Worm (Caenorhabditis elegans): ENCODE measurements around the gene Y43F8B.1.

Gene Y43F8B.1

ce11 chrV:19540916-19541315 lies 5.1 kb downstream of the Y43F8B.1 start:
- TF ChIP-seq ceh-9 (tag; optimal IDR thresholded peaks at IDR 0.05): no peak
- no peak for TF ChIP-seq nhr-23 (tag; optimal IDR thresholded peaks at IDR 0.05)
- TF ChIP-seq nhr-28 (tag; optimal IDR thresholded peaks at IDR 0.05): no peak
- TF ChIP-seq R02D3.7 (tag; optimal IDR thresholded peaks at IDR 0.05): no peak
- no peak for TF ChIP-seq nhr-11 (tag; optimal IDR thresholded peaks at IDR 0.05)
- no peak for TF ChIP-seq fkh-2 (tag; optimal IDR thresholded peaks at IDR 0.05)
- TF ChIP-seq ceh-28 (tag; optimal IDR thresholded peaks at IDR 0.05): no peak
- no peak for TF ChIP-seq fos-1 (tag; optimal IDR thresholded peaks at IDR 0.05)
- TF ChIP-seq zag-1 (tag; optimal IDR thresholded peaks at IDR 0.05): no peak
- no peak for TF ChIP-seq lin-15B (tag; optimal IDR thresholded peaks at IDR 0.05)
- no peak for TF ChIP-seq unc-62 (GFP tag; optimal IDR thresholded peaks at IDR 0.05)
- no peak for TF ChIP-seq tbx-2 (tag; optimal IDR thresholded peaks at IDR 0.05)
- no peak for TF ChIP-seq jun-1 (tag; optimal IDR thresholded peaks at IDR 0.05)
- TF ChIP-seq ztf-11 (tag; optimal IDR thresholded peaks at IDR 0.05): no peak
- no peak for TF ChIP-seq ama-1 (optimal IDR thresholded peaks at IDR 0.05)
- no peak for TF ChIP-seq ztf-4 (tag; optimal IDR thresholded peaks at IDR 0.05)
- no peak for TF ChIP-seq aly-2 (tag; optimal IDR thresholded peaks at IDR 0.05)
- TF ChIP-seq mml-1 (tag; optimal IDR thresholded peaks at IDR 0.05): no peak
- TF ChIP-seq nhr-12 (tag; optimal IDR thresholded peaks at IDR 0.05): no peak
- TF ChIP-seq lin-39 (tag; optimal IDR thresholded peaks at IDR 0.05): no peak

- TF ChIP-seq elt-2 (tag; optimal IDR thresholded peaks at IDR 0.05) (peak; percentile 94), skn-1 (tag; optimal IDR thresholded peaks at IDR 0.05) (peak; percentile 21), snpc-4 (tag; optimal IDR thresholded peaks at IDR 0.05) (no peak), eor-1 (tag; optimal IDR thresholded peaks at IDR 0.05) (no peak), nhr-11 (tag; optimal IDR thresholded peaks at IDR 0.05) (no peak), nhr-76 (tag; optimal IDR thresholded peaks at IDR 0.05) (no peak), jun-1 (tag; optimal IDR thresholded peaks at IDR 0.05) (peak; percentile 43), ceh-28 (tag; optimal IDR thresholded peaks at IDR 0.05) (peak; percentile 40), daf-12 (tag; optimal IDR thresholded peaks at IDR 0.05) (no peak), nhr-77 (tag; optimal IDR thresholded peaks at IDR 0.05) (no peak), ceh-82 (tag; optimal IDR thresholded peaks at IDR 0.05) (no peak), ceh-16 (tag; optimal IDR thresholded peaks at IDR 0.05) (no peak), mml-1 (tag; optimal IDR thresholded peaks at IDR 0.05) (no peak), pha-4 (tag; optimal IDR thresholded peaks at IDR 0.05) (peak; percentile 38), unc-39 (tag; optimal IDR thresholded peaks at IDR 0.05) (no peak), aly-2 (tag; optimal IDR thresholded peaks at IDR 0.05) (no peak), pqm-1 (tag; optimal IDR thresholded peaks at IDR 0.05) (peak; percentile 83), R02D3.7 (tag; optimal IDR thresholded peaks at IDR 0.05) (no peak), ceh-9 (tag; optimal IDR thresholded peaks at IDR 0.05) (no peak), sea-2 (GFP tag; optimal IDR thresholded peaks at IDR 0.05) (no peak), fkh-10 (GFP tag; optimal IDR thresholded peaks at IDR 0.05) (no peak)
These were observed 12.5 kb downstream of the Y43F8B.1 start for ce11 chrV:19533480-19533879.

ce11 chrV:19533010-19533409 lies 13.0 kb downstream of the Y43F8B.1 start, which contains the start of gene Y43F8B.2:
Gene Y43F8B.2, minus strand, starts transcription at chrV:19533110.
- TF ChIP-seq pha-4 (tag; optimal IDR thresholded peaks at IDR 0.05): no peak
- no peak for TF ChIP-seq ceh-82 (tag; optimal IDR thresholded peaks at IDR 0.05)
- TF ChIP-seq ztf-11 (tag; optimal IDR thresholded peaks at IDR 0.05): no peak
- no peak for TF ChIP-seq daf-12 (tag; optimal IDR thresholded peaks at IDR 0.05)
- no peak for TF ChIP-seq nhr-11 (tag; optimal IDR thresholded peaks at IDR 0.05)
- TF ChIP-seq hmg-11 (tag; optimal IDR thresholded peaks at IDR 0.05): no peak
- TF ChIP-seq ztf-4 (tag; optimal IDR thresholded peaks at IDR 0.05): no peak
- no peak for TF ChIP-seq nhr-237 (tag; optimal IDR thresholded peaks at IDR 0.05)
- no peak for TF ChIP-seq zag-1 (tag; optimal IDR thresholded peaks at IDR 0.05)
- no peak for TF ChIP-seq sea-2 (GFP tag; optimal IDR thresholded peaks at IDR 0.05)

- TF ChIP-seq pha-4 (tag; optimal IDR thresholded peaks at IDR 0.05) (peak; percentile 96), nhr-23 (tag; optimal IDR thresholded peaks at IDR 0.05) (no peak)
These were observed 15.0 kb downstream of the Y43F8B.1 start for ce11 chrV:19531034-19531433.

- TF ChIP-seq mdl-1 (tag; optimal IDR thresholded peaks at IDR 0.05): peak; percentile 99
- TF ChIP-seq hmg-11 (tag; optimal IDR thresholded peaks at IDR 0.05): peak; percentile 75
- no peak for TF ChIP-seq eor-1 (tag; optimal IDR thresholded peaks at IDR 0.05)
- peak; percentile 68 for TF ChIP-seq skn-1 (tag; optimal IDR thresholded peaks at IDR 0.05)
- no peak for TF ChIP-seq nhr-237 (tag; optimal IDR thresholded peaks at IDR 0.05)
- peak; percentile 57 for TF ChIP-seq sea-2 (GFP tag; optimal IDR thresholded peaks at IDR 0.05)
- no peak for TF ChIP-seq nhr-12 (tag; optimal IDR thresholded peaks at IDR 0.05)
- TF ChIP-seq egl-27 (tag; optimal IDR thresholded peaks at IDR 0.05): peak; percentile 94
- no peak for TF ChIP-seq ceh-9 (tag; optimal IDR thresholded peaks at IDR 0.05)
- TF ChIP-seq fkh-10 (GFP tag; optimal IDR thresholded peaks at IDR 0.05): peak; percentile 64
- peak; percentile 89 for TF ChIP-seq ceh-28 (tag; optimal IDR thresholded peaks at IDR 0.05)
- TF ChIP-seq nhr-11 (tag; optimal IDR thresholded peaks at IDR 0.05): peak; percentile 46
- no peak for TF ChIP-seq nhr-76 (tag; optimal IDR thresholded peaks at IDR 0.05)
- TF ChIP-seq nhr-28 (tag; optimal IDR thresholded peaks at IDR 0.05): peak; percentile 61
- TF ChIP-seq ztf-11 (tag; optimal IDR thresholded peaks at IDR 0.05): no peak
- TF ChIP-seq ama-1 (optimal IDR thresholded peaks at IDR 0.05): peak; percentile 28
- peak; percentile 98 for TF ChIP-seq nhr-23 (tag; optimal IDR thresholded peaks at IDR 0.05)
- peak; percentile 84 for TF ChIP-seq lsy-12 (tag; optimal IDR thresholded peaks at IDR 0.05)
- no peak for TF ChIP-seq fkh-2 (tag; optimal IDR thresholded peaks at IDR 0.05)
- no peak for TF ChIP-seq ceh-16 (tag; optimal IDR thresholded peaks at IDR 0.05)
- peak; percentile 97 for TF ChIP-seq nhr-43 (tag; optimal IDR thresholded peaks at IDR 0.05; ENCODE audit: poor library complexity, severe bottlenecking)
- no peak for TF ChIP-seq ZK546.5 (tag; optimal IDR thresholded peaks at IDR 0.05)
- TF ChIP-seq fos-1 (tag; optimal IDR thresholded peaks at IDR 0.05): peak; percentile 6
- TF ChIP-seq R02D3.7 (tag; optimal IDR thresholded peaks at IDR 0.05): peak; percentile 56
- TF ChIP-seq elt-2 (tag; optimal IDR thresholded peaks at IDR 0.05): peak; percentile 78
- TF ChIP-seq elt-3 (tag; optimal IDR thresholded peaks at IDR 0.05): peak in 1 of 3 experiments; percentile 61
- peak; percentile 72 for TF ChIP-seq snpc-4 (tag; optimal IDR thresholded peaks at IDR 0.05)
- TF ChIP-seq lin-39 (tag; optimal IDR thresholded peaks at IDR 0.05): peak; percentile 88
These were observed 16.8 kb downstream of the Y43F8B.1 start for ce11 chrV:19529168-19529567.

Data from whole organism, L3 larva.